Worm (Caenorhabditis elegans): ENCODE data around the gene C44B11.1.
A peak's percentile ranks its signal among the peaks of the same experiment; 100 is the strongest.

- peak; percentile 17 for TF ChIP-seq fos-1 (tag; optimal IDR thresholded peaks at IDR 0.05)
- no peak for TF ChIP-seq ZK546.5 (tag; optimal IDR thresholded peaks at IDR 0.05)
- TF ChIP-seq nhr-12 (tag; optimal IDR thresholded peaks at IDR 0.05): no peak
- TF ChIP-seq zag-1 (tag; optimal IDR thresholded peaks at IDR 0.05): no peak
- no peak for TF ChIP-seq nhr-11 (tag; optimal IDR thresholded peaks at IDR 0.05)
- TF ChIP-seq snpc-4 (tag; optimal IDR thresholded peaks at IDR 0.05): no peak
- TF ChIP-seq mdl-1 (tag; optimal IDR thresholded peaks at IDR 0.05): no peak
- no peak for TF ChIP-seq sem-4 (tag; optimal IDR thresholded peaks at IDR 0.05)
- TF ChIP-seq ztf-11 (tag; optimal IDR thresholded peaks at IDR 0.05): no peak
Observed at ce11 chrIII:3124209-3124786, 30.8 kb upstream of the C44B11.1 start.

All from whole organism, L2 larva.